Worm (Caenorhabditis elegans) whole organism, mixed stage, embryonic: ENCODE results near the gene alh-9.

Experiments used
- M03D4.4 ChIP-seq: sonication (generic microtip); optimal IDR thresholded peaks from 2 replicates; lab custom pipeline; 2017; ENCODE audit warnings: mild to moderate bottlenecking, missing genetic modification characterization, missing compliant biosample characterization
- bed-3 ChIP-seq: fragments of 200-800 bp; sonication (Bioruptor generic); optimal IDR thresholded peaks from 3 replicates; lab custom pipeline; 2018; ENCODE audit warnings: mild to moderate bottlenecking, missing genetic modification characterization, moderate library complexity, missing compliant biosample characterization
- ceh-39 ChIP-seq: fragments of 150-350 bp; optimal IDR thresholded peaks from 2 replicates; lab custom pipeline; 2014; ENCODE audit warnings: missing biosample characterization, missing genetic modification characterization
- ceh-43 ChIP-seq: fragments of 200-800 bp; sonication (Bioruptor generic); optimal IDR thresholded peaks from 2 replicates; lab custom pipeline; 2018; ENCODE audit warnings: mild to moderate bottlenecking, missing genetic modification characterization, moderate library complexity, missing compliant biosample characterization
- ceh-83 ChIP-seq: fragments of 200-800 bp; sonication (Bioruptor generic); optimal IDR thresholded peaks from 2 replicates; lab custom pipeline; 2018; ENCODE audit warnings: mild to moderate bottlenecking, missing genetic modification characterization, missing compliant biosample characterization
- ces-1 ChIP-seq: fragments of 150-350 bp; optimal IDR thresholded peaks from 2 replicates; lab custom pipeline; 2014; ENCODE audit warnings: missing biosample characterization, missing genetic modification reagents, missing genetic modification characterization
- cnd-1 ChIP-seq: fragments of 200-800 bp; sonication (Bioruptor generic); optimal IDR thresholded peaks from 2 replicates; lab custom pipeline; 2018; ENCODE audit warnings: mild to moderate bottlenecking, missing genetic modification characterization, missing compliant biosample characterization
- drap-1 ChIP-seq: fragments of 200-800 bp; sonication (Bioruptor generic); optimal IDR thresholded peaks from 3 replicates; lab custom pipeline; 2018; ENCODE audit warnings: mild to moderate bottlenecking, missing genetic modification characterization, missing compliant biosample characterization
- elt-3 ChIP-seq: fragments of 150-350 bp; optimal IDR thresholded peaks from 2 replicates; lab custom pipeline; 2014; ENCODE audit warnings: missing biosample characterization, missing genetic modification characterization
- ham-2 ChIP-seq: fragments of 200-800 bp; sonication (Bioruptor generic); optimal IDR thresholded peaks from 2 replicates; lab custom pipeline; 2018; ENCODE audit warnings: mild to moderate bottlenecking, missing genetic modification characterization, missing compliant biosample characterization
- hlh-1 ChIP-seq: fragments of 150-350 bp; optimal IDR thresholded peaks from 2 replicates; lab custom pipeline; 2014; ENCODE audit warnings: missing biosample characterization, missing genetic modification reagents, missing genetic modification characterization
- lin-13 ChIP-seq: fragments of 150-350 bp; optimal IDR thresholded peaks from 2 replicates; lab custom pipeline; 2014; ENCODE audit warnings: missing biosample characterization, missing genetic modification characterization
- lin-32 ChIP-seq: fragments of 200-800 bp; sonication (Bioruptor generic); optimal IDR thresholded peaks from 2 replicates; lab custom pipeline; 2018; ENCODE audit warnings: mild to moderate bottlenecking, missing genetic modification characterization, missing compliant biosample characterization
- lsy-2 ChIP-seq: fragments of 150-350 bp; optimal IDR thresholded peaks from 2 replicates; lab custom pipeline; 2014; ENCODE audit warnings: missing biosample characterization, missing genetic modification characterization
- mab-5 ChIP-seq: fragments of 150-350 bp; optimal IDR thresholded peaks from 2 replicates; lab custom pipeline; 2014; ENCODE audit warnings: missing biosample characterization, missing genetic modification characterization
- mls-2 ChIP-seq: sonication (generic microtip); optimal IDR thresholded peaks from 2 replicates; lab custom pipeline; 2016; ENCODE audit warnings: mild to moderate bottlenecking, missing genetic modification characterization, moderate library complexity, missing compliant biosample characterization
- nhr-2 ChIP-seq: fragments of 150-350 bp; optimal IDR thresholded peaks from 2 replicates; lab custom pipeline; 2014; ENCODE audit warnings: missing biosample characterization, missing genetic modification characterization
- nhr-237 ChIP-seq: fragments of 150-350 bp; optimal IDR thresholded peaks from 2 replicates; lab custom pipeline; 2014; ENCODE audit warnings: missing biosample characterization, missing genetic modification characterization
- nhr-76 ChIP-seq: sonication (generic microtip); optimal IDR thresholded peaks from 2 replicates; lab custom pipeline; 2017; ENCODE audit warnings: missing biosample characterization, missing genetic modification characterization
- pha-4 ChIP-seq: fragments of 150-350 bp; optimal IDR thresholded peaks from 2 replicates; lab custom pipeline; 2018; ENCODE audit warnings: missing biosample characterization, missing genetic modification reagents, missing genetic modification characterization
- sem-2 ChIP-seq: fragments of 200-800 bp; sonication (Bioruptor generic); optimal IDR thresholded peaks from 2 replicates; lab custom pipeline; 2018; ENCODE audit warnings: mild to moderate bottlenecking, missing genetic modification characterization, missing compliant biosample characterization
- tbx-8 ChIP-seq: fragments of 200-800 bp; sonication (Bioruptor generic); optimal IDR thresholded peaks from 2 replicates; lab custom pipeline; 2018; ENCODE audit warnings: mild to moderate bottlenecking, missing genetic modification characterization, moderate library complexity, missing compliant biosample characterization
- unc-120 ChIP-seq: sonication (generic microtip); optimal IDR thresholded peaks from 2 replicates; lab custom pipeline; 2017; ENCODE audit warnings: missing genetic modification characterization, missing compliant biosample characterization; ENCODE audit not compliant: poor library complexity, severe bottlenecking
- unc-39 ChIP-seq: fragments of 150-350 bp; optimal IDR thresholded peaks from 2 replicates; lab custom pipeline; 2014; ENCODE audit warnings: missing biosample characterization, missing genetic modification characterization
- unc-62 ChIP-seq: fragments of 150-350 bp; optimal IDR thresholded peaks from 2 replicates; lab custom pipeline; 2014; ENCODE audit warnings: missing biosample characterization, missing genetic modification reagents, missing genetic modification characterization
- zip-8 ChIP-seq: fragments of 150-350 bp; optimal IDR thresholded peaks from 2 replicates; lab custom pipeline; 2014; ENCODE audit warnings: missing biosample characterization, missing genetic modification characterization
- ztf-11 ChIP-seq: fragments of 150-350 bp; optimal IDR thresholded peaks from 2 replicates; lab custom pipeline; 2014; ENCODE audit warnings: missing biosample characterization, missing genetic modification characterization

alh-9 gene

DNA sequence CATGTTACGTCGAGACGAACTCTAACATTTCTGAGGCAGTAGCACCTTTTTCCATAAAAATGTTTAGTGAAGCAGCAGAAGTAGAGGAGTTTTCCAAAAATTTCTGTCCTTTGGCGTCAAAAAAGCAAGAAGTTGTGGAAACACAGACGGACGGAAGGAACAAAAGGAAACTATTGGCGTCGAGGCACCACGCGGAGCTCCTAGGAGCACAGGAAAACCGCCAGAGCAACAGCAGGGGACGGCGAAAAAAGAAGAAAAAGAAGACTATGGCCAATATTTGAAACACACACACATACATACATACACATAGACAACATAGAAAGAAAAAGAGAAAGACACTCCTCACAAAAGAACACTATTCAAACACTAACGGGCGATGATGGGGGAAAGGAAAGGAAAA, 12.9 kb upstream of the alh-9 start:
- TF ChIP-seq ces-1 (GFP tag; lab: Kevin White, UChicago) (no peak), cnd-1 (tag; lab: Kevin White, UChicago) (no peak), sem-2 (GFP tag; lab: Kevin White, UChicago) (no peak)

ce11 chrIII:5843662-5844061, 12.2 kb upstream of the alh-9 start:
- TF ChIP-seq tbx-8 (GFP tag; lab: Kevin White, UChicago), result no peak
- no peak for TF ChIP-seq ceh-39 (tag; lab: Kevin White, UChicago)
- no peak for TF ChIP-seq lsy-2
- no peak for TF ChIP-seq nhr-76 (tag; lab: Kevin White, UChicago)
- TF ChIP-seq nhr-237 (tag; lab: Kevin White, UChicago), result no peak
- TF ChIP-seq sem-2 (GFP tag; lab: Kevin White, UChicago), result no peak
- TF ChIP-seq drap-1, result no peak
- no peak for TF ChIP-seq lin-13 (tag; lab: Kevin White, UChicago)
- TF ChIP-seq unc-120, result no peak
- TF ChIP-seq zip-8 (tag; lab: Kevin White, UChicago), result no peak
- no peak for TF ChIP-seq pha-4 (tag; lab: Kevin White, UChicago)
- no peak for TF ChIP-seq ceh-43 (GFP tag; lab: Kevin White, UChicago)
- no peak for TF ChIP-seq ham-2 (GFP tag; lab: Kevin White, UChicago)

ce11 chrIII:5845483-5845882, 10.3 kb upstream of the alh-9 start:
- TF ChIP-seq cnd-1 (tag; lab: Kevin White, UChicago) (no peak), ces-1 (GFP tag; lab: Kevin White, UChicago) (peak; percentile 85)

DNA sequence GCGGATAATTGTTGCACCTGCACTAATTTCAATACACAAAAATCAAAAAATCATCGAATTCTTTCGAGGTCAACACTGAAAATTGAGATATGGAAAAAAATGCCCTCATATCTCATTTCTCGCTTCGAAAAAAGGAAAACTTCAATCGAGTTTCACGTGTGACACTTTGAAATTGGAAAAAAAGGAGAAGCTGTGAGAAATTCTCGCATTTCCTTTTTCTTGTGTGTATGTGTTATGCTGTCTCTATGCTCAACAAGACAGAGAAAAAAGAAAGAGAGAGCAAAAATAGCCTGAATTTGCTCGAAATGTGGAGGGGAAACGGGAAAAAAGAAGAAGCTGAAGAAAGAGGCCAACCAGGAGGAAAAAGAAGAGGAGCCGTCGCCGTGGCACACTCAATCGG, 9.4 kb upstream of the alh-9 start:
- peak; percentile 39 for TF ChIP-seq ces-1 (GFP tag; lab: Kevin White, UChicago)
- no peak for TF ChIP-seq hlh-1 (tag; lab: Kevin White, UChicago)

DNA sequence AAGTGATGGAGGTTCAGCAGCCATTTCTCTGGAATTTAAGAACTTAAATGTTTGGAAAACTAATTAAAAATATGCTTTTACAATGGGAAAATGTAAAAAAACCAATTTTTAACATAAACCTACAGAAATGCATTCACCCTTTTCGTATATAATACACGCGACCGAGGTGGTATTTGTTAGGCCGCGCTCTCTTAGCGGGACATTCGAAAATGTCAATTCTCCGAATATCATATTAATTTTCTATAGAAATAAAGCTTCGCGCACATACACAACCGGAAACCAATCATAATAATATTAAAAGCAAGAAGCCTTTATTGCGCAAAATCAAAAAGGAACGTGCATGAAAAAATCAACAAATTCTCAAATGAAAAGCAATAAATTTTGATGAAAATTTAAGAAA, 2.6 kb upstream of the alh-9 start, which contains the start of gene ddx-23:
Gene ddx-23, minus strand, starts transcription at position 30 of the 400 bp plus-strand sequence.
- TF ChIP-seq lin-32 (GFP tag; lab: Kevin White, UChicago), result no peak
- TF ChIP-seq ces-1 (GFP tag; lab: Kevin White, UChicago), result peak; percentile 57
- no peak for TF ChIP-seq unc-120
- no peak for TF ChIP-seq sem-2 (GFP tag; lab: Kevin White, UChicago)
- TF ChIP-seq, all 35 proteins: peak for 1

ce11 chrIII:5859008-5859407, 3.2 kb downstream of the alh-9 start, which contains the start of gene dpf-4:
Gene dpf-4 (plus strand): TSS chrIII:5859308.
- TF ChIP-seq ceh-83 (GFP tag; lab: Kevin White, UChicago) (no peak), lsy-2 (no peak), bed-3 (GFP tag; lab: Kevin White, UChicago) (no peak), ces-1 (GFP tag; lab: Kevin White, UChicago) (no peak), unc-39 (tag; lab: Kevin White, UChicago) (no peak), mls-2 (tag; lab: Kevin White, UChicago) (no peak), unc-62 (GFP tag; lab: Kevin White, UChicago) (no peak), mab-5 (tag; lab: Kevin White, UChicago) (no peak), lin-32 (GFP tag; lab: Kevin White, UChicago) (no peak), M03D4.4 (tag; lab: Kevin White, UChicago) (no peak)

DNA sequence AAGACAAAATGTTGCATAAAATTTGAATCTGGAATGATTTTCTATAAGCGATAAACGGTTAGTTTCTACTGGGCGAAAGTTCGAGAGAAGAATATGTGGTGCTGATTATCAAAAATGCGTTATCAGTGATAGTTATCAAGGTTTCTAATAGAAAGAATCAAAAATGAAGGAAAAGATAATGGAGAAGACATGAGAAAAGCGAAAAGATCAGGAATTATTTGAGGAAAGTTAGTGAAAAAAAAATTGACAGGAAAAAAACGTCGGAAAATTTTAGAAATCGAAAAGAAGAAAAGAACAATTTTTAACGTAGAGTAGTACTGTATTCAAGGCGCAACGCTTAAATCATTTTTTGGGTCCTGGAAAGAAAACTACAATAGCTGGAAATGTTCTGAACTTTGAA, 8.0 kb downstream of the alh-9 start, which contains the start of gene dnpp-1:
Gene dnpp-1, minus strand, starts transcription at position 30 of the 400 bp plus-strand sequence.
- TF ChIP-seq ces-1 (GFP tag; lab: Kevin White, UChicago) (no peak), elt-3 (tag; lab: Kevin White, UChicago) (no peak), nhr-2 (no peak), pha-4 (tag; lab: Kevin White, UChicago) (no peak)
- TF ChIP-seq, all 35 proteins: peak for 0

DNA sequence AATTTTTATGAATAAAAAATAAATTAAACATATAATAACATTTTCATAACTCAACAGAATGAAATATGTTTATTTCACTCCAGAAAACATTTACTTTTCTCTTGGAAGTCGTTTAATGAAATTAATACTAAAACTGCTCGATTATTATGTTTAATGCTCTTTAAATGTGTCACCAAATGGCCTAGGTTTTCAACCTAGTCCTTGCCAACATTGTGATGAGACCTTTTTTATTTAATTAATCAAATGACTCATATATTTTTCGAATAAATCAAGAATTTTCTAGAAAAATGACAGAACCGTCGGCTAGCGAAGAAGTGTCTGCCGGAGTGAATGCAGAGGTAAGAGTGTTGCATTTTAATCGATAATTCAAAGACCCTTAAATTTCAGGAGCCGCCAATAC, 8.5 kb downstream of the alh-9 start, which contains the start of gene rabn-5:
Gene rabn-5, plus strand, starts transcription at position 284 of the 400 bp plus-strand sequence.
- TF ChIP-seq ztf-11 (tag; lab: Kevin White, UChicago), result no peak
- TF ChIP-seq ces-1 (GFP tag; lab: Kevin White, UChicago), result peak; percentile 80
